Worm (Caenorhabditis elegans) whole organism, L1 larva: ENCODE measurements around the gene clc-32.

Experiments used
- aly-2 ChIP-seq: fragments of 150-350 bp; optimal IDR thresholded peaks from 2 replicates; lab custom pipeline; 2014; ENCODE audit warnings: missing biosample characterization, missing genetic modification characterization
- ceh-90 ChIP-seq: sonication (generic microtip); optimal IDR thresholded peaks from 2 replicates; lab custom pipeline; 2016; ENCODE audit warnings: missing genetic modification characterization, missing compliant biosample characterization
- dsc-1 ChIP-seq: sonication (generic microtip); optimal IDR thresholded peaks from 2 replicates; lab custom pipeline; 2016; ENCODE audit warnings: mild to moderate bottlenecking, missing genetic modification characterization, missing compliant biosample characterization
- efl-1 ChIP-seq, 4 experiments: fragments of 150-350 bp; optimal IDR thresholded peaks in 3 of 4; peaks in 1 of 4; 1 replicate in 1 of 4; 2 replicates in 3 of 4; lab custom pipeline; 2014; ENCODE audit warnings: missing biosample characterization in 2 of 4, missing genetic modification characterization in 2 of 4, missing genetic modification reagents in 2 of 4
- elt-2 ChIP-seq: sonication (generic microtip); optimal IDR thresholded peaks from 2 replicates; lab custom pipeline; 2016; ENCODE audit warnings: missing genetic modification characterization, mild to moderate bottlenecking, inconsistent platforms, missing compliant biosample characterization, missing genetic modification reagents
- ets-5 ChIP-seq: fragments of 200-800 bp; sonication (Bioruptor generic); IDR thresholded peaks from 2 replicates; pipeline ENCODE4 v1.3.6; 2022; ENCODE audit warnings: missing genetic modification characterization, missing compliant biosample characterization
- fkh-8 ChIP-seq: sonication (generic microtip); optimal IDR thresholded peaks from 2 replicates; lab custom pipeline; 2016; ENCODE audit warnings: mild to moderate bottlenecking, missing genetic modification characterization, missing compliant biosample characterization
- hlh-4 ChIP-seq: sonication (generic microtip); optimal IDR thresholded peaks from 2 replicates; lab custom pipeline; 2016; ENCODE audit warnings: mild to moderate bottlenecking, missing genetic modification characterization, missing compliant biosample characterization
- isw-1 ChIP-seq: fragments of 200-800 bp; sonication (Bioruptor generic); IDR thresholded peaks from 2 replicates; pipeline ENCODE4 v1.3.6; 2022; ENCODE audit warnings: missing genetic modification characterization, missing compliant biosample characterization
- jun-1 ChIP-seq: fragments of 150-350 bp; optimal IDR thresholded peaks from 2 replicates; lab custom pipeline; 2014; ENCODE audit warnings: missing biosample characterization, missing genetic modification reagents, missing genetic modification characterization
- lin-15B ChIP-seq: fragments of 150-350 bp; sonication (generic microtip); optimal IDR thresholded peaks from 3 replicates; lab custom pipeline; 2014; ENCODE audit warnings: missing biosample characterization, missing genetic modification characterization
- lsy-2 ChIP-seq, 2 experiments: fragments of 150-350 bp; optimal IDR thresholded peaks; 2 replicates each; lab custom pipeline; 2014; ENCODE audit warnings: missing biosample characterization in 2 of 2, missing genetic modification characterization in 2 of 2
- mdl-1 ChIP-seq, 2 experiments: fragments of 150-350 bp; optimal IDR thresholded peaks; 2 replicates each; lab custom pipeline; 2014 to 2017; ENCODE audit warnings: missing biosample characterization in 2 of 2, missing genetic modification characterization in 2 of 2, inconsistent platforms in 1 of 2
- mep-1 ChIP-seq: fragments of 150-350 bp; optimal IDR thresholded peaks from 2 replicates; lab custom pipeline; 2014; ENCODE audit warnings: missing biosample characterization, missing genetic modification characterization
- nhr-11 ChIP-seq: fragments of 150-350 bp; optimal IDR thresholded peaks from 2 replicates; lab custom pipeline; 2014; ENCODE audit warnings: missing biosample characterization, missing genetic modification characterization
- nhr-19 ChIP-seq: fragments of 200-800 bp; sonication (Bioruptor generic); conservative IDR thresholded peaks from 2 replicates; pipeline ENCODE4 v1.3.6; 2022; ENCODE audit warnings: missing genetic modification characterization, missing compliant biosample characterization
- nhr-28 ChIP-seq: fragments of 150-350 bp; optimal IDR thresholded peaks from 2 replicates; lab custom pipeline; 2014; ENCODE audit warnings: missing biosample characterization, missing genetic modification characterization
- nhr-47 ChIP-seq: sonication (generic microtip); optimal IDR thresholded peaks from 2 replicates; lab custom pipeline; 2016; ENCODE audit warnings: mild to moderate bottlenecking, missing genetic modification characterization, moderate library complexity, missing compliant biosample characterization
- nhr-76 ChIP-seq: sonication (generic microtip); optimal IDR thresholded peaks from 2 replicates; lab custom pipeline; 2017; ENCODE audit warnings: missing biosample characterization, missing genetic modification characterization
- nhr-85 ChIP-seq: sonication (generic microtip); peaks from one replicate; lab custom pipeline; 2016; ENCODE audit warnings: missing genetic modification characterization, inconsistent platforms, missing compliant biosample characterization
- pax-3 ChIP-seq: fragments of 200-800 bp; sonication (Bioruptor generic); optimal IDR thresholded peaks from 2 replicates; lab custom pipeline; 2018; ENCODE audit warnings: mild to moderate bottlenecking, missing genetic modification characterization, moderate library complexity, missing compliant biosample characterization
- pqm-1 ChIP-seq: sonication (generic microtip); optimal IDR thresholded peaks from 3 replicates; lab custom pipeline; 2017; ENCODE audit warnings: missing biosample characterization, missing genetic modification characterization
- skn-1 ChIP-seq: fragments of 150-350 bp; optimal IDR thresholded peaks from 2 replicates; lab custom pipeline; 2014; ENCODE audit warnings: missing biosample characterization, missing genetic modification characterization
- snu-23 ChIP-seq: sonication (generic microtip); optimal IDR thresholded peaks from 2 replicates; lab custom pipeline; 2016; ENCODE audit warnings: missing genetic modification characterization, missing compliant biosample characterization
- sptf-1 ChIP-seq: fragments of 150-350 bp; optimal IDR thresholded peaks from 2 replicates; lab custom pipeline; 2014; ENCODE audit warnings: missing biosample characterization, missing genetic modification characterization
- sup-37 ChIP-seq: fragments of 200-800 bp; sonication (Bioruptor generic); optimal IDR thresholded peaks from 2 replicates; lab custom pipeline; 2018; ENCODE audit warnings: mild to moderate bottlenecking, missing genetic modification characterization, missing compliant biosample characterization
- unc-30 ChIP-seq: sonication (generic microtip); optimal IDR thresholded peaks from 2 replicates; lab custom pipeline; 2017; ENCODE audit warnings: missing biosample characterization, missing genetic modification characterization
- unc-98 ChIP-seq: fragments of 200-800 bp; sonication (Bioruptor generic); IDR thresholded peaks from 2 replicates; pipeline ENCODE4 v1.3.6; 2022; ENCODE audit warnings: missing genetic modification characterization, missing compliant biosample characterization
- vab-15 ChIP-seq: sonication (generic microtip); optimal IDR thresholded peaks from 2 replicates; lab custom pipeline; 2017; ENCODE audit warnings: missing genotype, mild to moderate bottlenecking, missing genetic modification characterization, missing compliant biosample characterization
- xbp-1 ChIP-seq: sonication (generic microtip); optimal IDR thresholded peaks from 2 replicates; lab custom pipeline; 2016; ENCODE audit warnings: missing genetic modification characterization, missing compliant biosample characterization
- zag-1 ChIP-seq: fragments of 150-350 bp; optimal IDR thresholded peaks from 2 replicates; lab custom pipeline; 2014; ENCODE audit warnings: missing biosample characterization, missing genetic modification characterization
- zip-4 ChIP-seq: fragments of 200-800 bp; sonication (Bioruptor generic); optimal IDR thresholded peaks from 2 replicates; lab custom pipeline; 2018; ENCODE audit warnings: mild to moderate bottlenecking, missing genetic modification characterization, moderate library complexity, missing compliant biosample characterization

The clc-32 gene

DNA sequence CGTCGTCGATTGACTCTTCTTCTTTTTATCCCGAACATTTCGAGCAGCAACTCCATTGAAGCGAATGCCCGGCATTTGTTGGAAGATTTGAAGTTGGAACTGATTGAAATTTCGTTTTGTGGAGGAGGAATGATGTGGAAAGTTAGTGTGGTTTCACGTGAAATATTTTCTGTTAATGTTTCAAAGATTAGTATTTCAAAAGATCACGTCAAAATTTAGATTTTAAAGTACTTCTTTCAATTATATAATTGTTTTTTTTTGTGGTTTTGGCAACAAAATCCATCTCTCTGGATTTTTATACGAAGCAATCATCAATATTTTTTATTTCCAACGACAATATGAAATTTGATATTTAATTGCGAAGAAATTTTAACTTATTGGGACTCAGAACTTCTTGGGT lies 3.9 kb downstream of the clc-32 start, which contains the start of gene F44G3.7:
TSS of gene F44G3.7 (minus strand) at position 101 of the 400 bp plus-strand sequence.
- TF ChIP-seq nhr-28 (tag; lab: Kevin White, UChicago) (no peak), unc-30 (tag; lab: Kevin White, UChicago) (no peak), snu-23 (GFP tag; lab: Kevin White, UChicago) (no peak), vab-15 (tag; lab: Kevin White, UChicago) (no peak), sup-37 (no peak), mep-1 (tag; lab: Kevin White, UChicago) (no peak), skn-1 (tag; lab: Kevin White, UChicago) (no peak), ets-5 (GFP tag; lab: Robert Waterston, UW) (no peak), fkh-8 (tag; lab: Kevin White, UChicago) (no peak), nhr-76 (tag; lab: Kevin White, UChicago) (no peak)

DNA sequence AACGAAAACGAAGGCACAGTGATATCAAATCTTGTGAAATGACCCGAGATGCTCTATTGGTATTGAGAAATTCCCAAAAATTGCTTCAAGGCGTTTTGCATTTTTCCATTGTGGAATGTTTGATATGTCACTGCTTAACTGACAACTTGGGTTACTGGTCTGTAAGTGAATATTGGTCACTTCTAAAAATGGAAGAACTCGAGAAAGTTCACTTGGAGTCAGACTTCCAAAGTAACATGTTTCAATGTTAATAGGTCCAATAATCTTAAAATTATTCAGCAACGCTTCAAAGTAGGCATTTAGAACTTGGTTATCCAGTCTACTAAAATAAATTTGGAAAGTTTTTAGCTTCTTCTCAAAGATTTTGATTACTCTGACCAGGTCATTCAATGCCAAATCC lies 8.3 kb downstream of the clc-32 start, which contains the start of gene fbxa-144:
TSS of gene fbxa-144 (minus strand) at position 101 of the 400 bp plus-strand sequence.
- TF ChIP-seq unc-98 (GFP tag; lab: Robert Waterston, UW): no peak
- TF ChIP-seq jun-1 (tag; lab: Kevin White, UChicago): no peak

DNA sequence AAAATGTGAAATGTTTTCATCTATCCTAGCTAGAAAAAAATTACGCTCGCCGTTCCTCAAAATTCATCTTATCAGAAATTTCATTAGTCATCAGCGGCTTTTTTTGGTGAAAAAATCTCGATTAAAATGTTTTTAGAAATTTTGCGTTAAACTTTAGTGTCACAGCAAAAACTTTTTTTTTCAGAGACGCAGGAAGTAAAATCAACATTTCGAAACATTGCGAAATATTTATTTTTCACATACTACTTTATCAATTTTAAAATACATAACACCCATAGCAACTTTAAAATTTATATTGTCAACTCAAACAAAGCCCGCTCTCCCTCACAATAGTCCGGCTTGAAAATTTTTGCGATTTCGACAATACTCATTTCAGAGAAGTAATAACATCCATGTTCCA lies 8.8 kb downstream of the clc-32 start:
- TF ChIP-seq xbp-1 (tag; lab: Kevin White, UChicago) (no peak), zip-4 (GFP tag; lab: Kevin White, UChicago) (peak; percentile 15)

- TF ChIP-seq aly-2 (tag; lab: Kevin White, UChicago) (no peak), ets-5 (GFP tag; lab: Robert Waterston, UW) (no peak), unc-98 (GFP tag; lab: Robert Waterston, UW) (no peak), isw-1 (GFP tag; lab: Robert Waterston, UW) (no peak), lin-15B (tag; lab: Kevin White, UChicago) (no peak), nhr-28 (tag; lab: Kevin White, UChicago) (no peak), mdl-1 (tag; optimal IDR thresholded peaks at IDR 0.05; lab: Kevin White, UChicago) (no peak), nhr-19 (GFP tag; lab: Robert Waterston, UW) (no peak), nhr-47 (no peak), zag-1 (tag; lab: Kevin White, UChicago) (no peak), nhr-85 (tag; lab: Kevin White, UChicago) (no peak), lsy-2 (tag; optimal IDR thresholded peaks at IDR 0.05; lab: Kevin White, UChicago) (no peak), snu-23 (GFP tag; lab: Kevin White, UChicago) (no peak), pqm-1 (tag; lab: Kevin White, UChicago) (no peak), dsc-1 (no peak), pax-3 (tag; lab: Kevin White, UChicago) (no peak), nhr-11 (tag; lab: Kevin White, UChicago) (no peak)
Observed at ce11 chrV:16131249-16131648, 9.7 kb downstream of the clc-32 start, which contains the start of gene fbxa-142. fbxa-142 (minus strand) TSS chrV:16131349.

DNA sequence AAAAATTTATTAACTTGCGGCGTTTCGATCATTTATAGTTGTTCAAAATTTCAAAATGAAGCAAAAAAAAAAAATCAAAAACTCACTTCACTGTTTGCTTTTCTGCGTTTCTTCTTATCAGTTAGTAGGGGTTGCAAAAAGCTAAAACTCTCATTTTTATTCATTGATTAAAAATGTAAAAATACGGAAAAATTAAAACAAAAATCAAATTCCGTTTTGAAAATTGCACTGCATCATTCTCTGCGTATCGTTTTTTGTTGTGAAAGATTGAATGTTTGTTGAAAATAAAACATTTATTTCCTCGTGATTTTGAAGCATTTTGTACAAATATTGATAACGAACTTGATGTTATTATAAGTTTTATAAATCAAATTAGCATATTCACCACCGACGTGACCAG lies 11.9 kb downstream of the clc-32 start:
- peak; percentile 20 for TF ChIP-seq elt-2
- TF ChIP-seq sptf-1 (tag; lab: Kevin White, UChicago): no peak
- no peak for TF ChIP-seq nhr-85 (tag; lab: Kevin White, UChicago)

ce11 chrV:16127401-16127800 lies 13.6 kb downstream of the clc-32 start, which contains the start of gene fbxa-143:
fbxa-143 (minus strand) TSS chrV:16127501.
- TF ChIP-seq efl-1 (optimal IDR thresholded peaks at IDR 0.05; lab: Kevin White, UChicago) (no peak), efl-1 (GFP tag; optimal IDR thresholded peaks at IDR 0.05 in 1 of 2; lab: Kevin White, UChicago) (peak in 1 of 2 experiments; percentile 6), lsy-2 (tag; optimal IDR thresholded peaks at IDR 0.05; lab: Kevin White, UChicago) (no peak)

ce11 chrV:16124739-16125138 lies 16.2 kb downstream of the clc-32 start, which contains the start of gene nhr-111:
nhr-111 (minus strand) TSS chrV:16124839.
- TF ChIP-seq ceh-90 (no peak), hlh-4 (tag; lab: Kevin White, UChicago) (no peak)
